Worm (Caenorhabditis elegans) whole organism, L2 larva: Measurements from ENCODE around the gene tpst-2.

Source experiments
- C34F6.9 ChIP-seq: fragments of 150-350 bp; optimal IDR thresholded peaks from 2 replicates; lab custom pipeline; 2014; ENCODE audit warnings: missing biosample characterization, missing genetic modification characterization
- F13H6.1 ChIP-seq: sonication (generic microtip); optimal IDR thresholded peaks from 2 replicates; lab custom pipeline; 2016; ENCODE audit warnings: missing genetic modification characterization, missing compliant biosample characterization
- R02D3.7 ChIP-seq: fragments of 150-350 bp; optimal IDR thresholded peaks from 2 replicates; lab custom pipeline; 2014; ENCODE audit warnings: missing biosample characterization, missing genetic modification characterization
- Y55F3AM.14 ChIP-seq: fragments of 200-800 bp; sonication (Bioruptor generic); optimal IDR thresholded peaks from 2 replicates; lab custom pipeline; 2018; ENCODE audit warnings: mild to moderate bottlenecking, missing genetic modification characterization, missing compliant biosample characterization
- ZK546.5 ChIP-seq: sonication (generic microtip); optimal IDR thresholded peaks from 2 replicates; lab custom pipeline; 2017; ENCODE audit warnings: missing biosample characterization, missing genetic modification characterization
- alr-1 ChIP-seq: fragments of 150-350 bp; optimal IDR thresholded peaks from 2 replicates; lab custom pipeline; 2014; ENCODE audit warnings: missing biosample characterization, missing genetic modification characterization
- aly-2 ChIP-seq: fragments of 150-350 bp; optimal IDR thresholded peaks from 2 replicates; lab custom pipeline; 2014; ENCODE audit warnings: missing biosample characterization, missing genetic modification characterization
- ama-1 ChIP-seq: fragments of 150-350 bp; optimal IDR thresholded peaks from 2 replicates; lab custom pipeline; 2018; ENCODE audit warnings: inconsistent platforms
- ceh-16 ChIP-seq: fragments of 150-350 bp; optimal IDR thresholded peaks from 2 replicates; lab custom pipeline; 2014; ENCODE audit warnings: missing biosample characterization, missing genetic modification characterization
- crh-2 ChIP-seq: sonication (generic microtip); optimal IDR thresholded peaks from 2 replicates; lab custom pipeline; 2017; ENCODE audit warnings: missing biosample characterization, missing genetic modification characterization
- dmd-4 ChIP-seq: sonication (generic microtip); optimal IDR thresholded peaks from 2 replicates; lab custom pipeline; 2017; ENCODE audit warnings: missing biosample characterization, missing genetic modification characterization
- egl-27 ChIP-seq: sonication (generic microtip); optimal IDR thresholded peaks from 3 replicates; lab custom pipeline; 2017; ENCODE audit warnings: missing biosample characterization, missing genetic modification reagents, missing genetic modification characterization
- elt-1 ChIP-seq: fragments of 150-350 bp; optimal IDR thresholded peaks from 2 replicates; lab custom pipeline; 2014; ENCODE audit warnings: missing biosample characterization, missing genetic modification characterization
- elt-3 ChIP-seq: sonication (generic microtip); optimal IDR thresholded peaks from 2 replicates; lab custom pipeline; 2017; ENCODE audit warnings: missing biosample characterization, missing genetic modification characterization
- fos-1 ChIP-seq: fragments of 150-350 bp; optimal IDR thresholded peaks from 2 replicates; lab custom pipeline; 2014; ENCODE audit warnings: missing biosample characterization, missing genetic modification characterization
- gmeb-1 ChIP-seq: fragments of 150-350 bp; optimal IDR thresholded peaks from 2 replicates; lab custom pipeline; 2014; ENCODE audit warnings: missing biosample characterization, missing genetic modification characterization
- lin-11 ChIP-seq: fragments of 150-350 bp; sonication (generic microtip); optimal IDR thresholded peaks from 2 replicates; lab custom pipeline; 2014; ENCODE audit warnings: missing biosample characterization, missing genetic modification characterization, inconsistent platforms, mixed read lengths
- lin-13 ChIP-seq: fragments of 150-350 bp; optimal IDR thresholded peaks from 2 replicates; lab custom pipeline; 2014; ENCODE audit warnings: missing biosample characterization, missing genetic modification reagents, missing genetic modification characterization
- lin-39 ChIP-seq: fragments of 150-350 bp; optimal IDR thresholded peaks from 2 replicates; lab custom pipeline; 2014; ENCODE audit warnings: missing biosample characterization, missing genetic modification reagents, missing genetic modification characterization
- lsy-2 ChIP-seq, 2 experiments: fragments of 150-350 bp in 1 of 2; sonication (generic microtip) in 1 of 2; optimal IDR thresholded peaks; 2 replicates each; lab custom pipeline; 2014 to 2017; ENCODE audit warnings: missing biosample characterization in 2 of 2, missing genetic modification characterization in 2 of 2
- mab-5 ChIP-seq: fragments of 150-350 bp; optimal IDR thresholded peaks from 2 replicates; lab custom pipeline; 2014; ENCODE audit warnings: missing biosample characterization, missing genetic modification characterization
- mbf-1 ChIP-seq: sonication (generic microtip); optimal IDR thresholded peaks from 2 replicates; lab custom pipeline; 2017; ENCODE audit warnings: missing biosample characterization, missing genetic modification characterization
- mdl-1 ChIP-seq, 2 experiments: fragments of 150-350 bp in 1 of 2; sonication (generic microtip) in 1 of 2; optimal IDR thresholded peaks; 2 replicates each; lab custom pipeline; 2017; ENCODE audit warnings: missing biosample characterization in 2 of 2, missing genetic modification characterization in 2 of 2
- nhr-10 ChIP-seq: sonication (generic microtip); optimal IDR thresholded peaks from 2 replicates; lab custom pipeline; 2017; ENCODE audit warnings: missing biosample characterization, missing genetic modification characterization
- nhr-11 ChIP-seq: fragments of 150-350 bp; optimal IDR thresholded peaks from 2 replicates; lab custom pipeline; 2014; ENCODE audit warnings: missing biosample characterization, missing genetic modification characterization
- nhr-12 ChIP-seq: fragments of 150-350 bp; optimal IDR thresholded peaks from 2 replicates; lab custom pipeline; 2014; ENCODE audit warnings: missing biosample characterization, missing genetic modification characterization
- nhr-129 ChIP-seq: fragments of 150-350 bp; optimal IDR thresholded peaks from 2 replicates; lab custom pipeline; 2014; ENCODE audit warnings: missing biosample characterization, missing genetic modification characterization
- nhr-21 ChIP-seq: fragments of 150-350 bp; optimal IDR thresholded peaks from 2 replicates; lab custom pipeline; 2014; ENCODE audit warnings: missing biosample characterization, missing genetic modification characterization
- nhr-23 ChIP-seq: fragments of 150-350 bp; optimal IDR thresholded peaks from 2 replicates; lab custom pipeline; 2014; ENCODE audit warnings: missing biosample characterization, missing genetic modification reagents, missing genetic modification characterization
- nhr-237 ChIP-seq: fragments of 150-350 bp; optimal IDR thresholded peaks from 2 replicates; lab custom pipeline; 2014; ENCODE audit warnings: missing biosample characterization, missing genetic modification characterization
- nhr-25 ChIP-seq: fragments of 150-350 bp; sonication (generic microtip); optimal IDR thresholded peaks from 3 replicates; lab custom pipeline; 2014; ENCODE audit warnings: missing biosample characterization, missing genetic modification characterization
- nhr-6 ChIP-seq: fragments of 150-350 bp; optimal IDR thresholded peaks from 2 replicates; lab custom pipeline; 2014; ENCODE audit warnings: missing biosample characterization, missing genetic modification characterization
- peb-1 ChIP-seq: fragments of 150-350 bp; optimal IDR thresholded peaks from 2 replicates; lab custom pipeline; 2014; ENCODE audit warnings: missing biosample characterization, missing genetic modification characterization
- sem-4 ChIP-seq: fragments of 150-350 bp; optimal IDR thresholded peaks from 2 replicates; lab custom pipeline; 2014; ENCODE audit warnings: missing biosample characterization, missing genetic modification reagents, missing genetic modification characterization
- skn-1 ChIP-seq: sonication (generic microtip); optimal IDR thresholded peaks from 2 replicates; lab custom pipeline; 2017; ENCODE audit warnings: missing biosample characterization, missing genetic modification characterization
- sma-3 ChIP-seq: sonication (generic microtip); optimal IDR thresholded peaks from 2 replicates; lab custom pipeline; 2016; ENCODE audit warnings: missing genetic modification reagents, missing genetic modification characterization, missing compliant biosample characterization
- sma-9 ChIP-seq, 2 experiments: fragments of 150-350 bp in 1 of 2; sonication (generic microtip) in 1 of 2; optimal IDR thresholded peaks; 2 replicates each; lab custom pipeline; 2014 to 2016; ENCODE audit warnings: missing genetic modification characterization in 2 of 2, mild to moderate bottlenecking in 1 of 2, missing biosample characterization in 1 of 2, missing compliant biosample characterization in 1 of 2, missing genetic modification reagents in 1 of 2, moderate library complexity in 1 of 2
- snpc-4 ChIP-seq: fragments of 150-350 bp; optimal IDR thresholded peaks from 2 replicates; lab custom pipeline; 2014; ENCODE audit warnings: missing biosample characterization, missing genetic modification characterization
- unc-39 ChIP-seq: fragments of 150-350 bp; optimal IDR thresholded peaks from 2 replicates; lab custom pipeline; 2014; ENCODE audit warnings: missing biosample characterization, missing genetic modification characterization
- unc-55 ChIP-seq: fragments of 150-350 bp; sonication (generic microtip); optimal IDR thresholded peaks from 3 replicates; lab custom pipeline; 2014; ENCODE audit warnings: missing biosample characterization, missing genetic modification reagents, missing genetic modification characterization
- unc-62 ChIP-seq: fragments of 150-350 bp; optimal IDR thresholded peaks from 2 replicates; lab custom pipeline; 2014; ENCODE audit warnings: missing biosample characterization, missing genetic modification reagents, missing genetic modification characterization
- zag-1 ChIP-seq: fragments of 150-350 bp; optimal IDR thresholded peaks from 2 replicates; lab custom pipeline; 2014; ENCODE audit warnings: missing biosample characterization, missing genetic modification characterization
- ztf-1 ChIP-seq: fragments of 200-800 bp; sonication (Bioruptor generic); conservative IDR thresholded peaks from 2 replicates; pipeline ENCODE4 v1.3.6; 2022; ENCODE audit warnings: missing genetic modification characterization, missing compliant biosample characterization
- ztf-4 ChIP-seq: fragments of 150-350 bp; optimal IDR thresholded peaks from 2 replicates; lab custom pipeline; 2014; ENCODE audit warnings: missing biosample characterization, missing genetic modification characterization

tpst-2 gene

DNA sequence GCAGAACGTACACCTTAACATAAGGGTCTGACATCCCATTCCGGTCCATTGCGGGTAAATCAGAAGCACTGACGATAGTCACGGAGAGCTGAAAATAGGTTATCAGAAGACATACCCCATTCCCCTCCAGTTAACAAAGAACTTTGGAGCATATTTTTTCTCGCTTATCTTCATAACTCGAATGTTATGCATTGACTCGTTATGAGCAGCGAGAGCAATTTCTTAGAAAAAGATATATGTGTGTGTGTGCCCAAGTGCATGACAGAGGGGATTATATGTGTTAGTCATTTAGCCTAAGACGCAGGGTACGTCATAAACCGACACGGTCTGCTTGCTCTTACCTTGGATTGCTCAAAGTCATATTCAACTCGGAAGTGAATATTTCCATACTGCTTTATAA, 18.5 kb downstream of the tpst-2 start:
- TF ChIP-seq nhr-21 (tag; lab: Kevin White, UChicago) = peak; percentile 5
- TF ChIP-seq crh-2 (tag; lab: Kevin White, UChicago) = no peak
- no peak for TF ChIP-seq elt-3 (tag; lab: Kevin White, UChicago)
- TF ChIP-seq lsy-2 (tag; optimal IDR thresholded peaks at IDR 0.05; lab: Kevin White, UChicago) = peak in 1 of 2 experiments; percentile 39
- TF ChIP-seq, all 48 proteins: peak for 2

DNA sequence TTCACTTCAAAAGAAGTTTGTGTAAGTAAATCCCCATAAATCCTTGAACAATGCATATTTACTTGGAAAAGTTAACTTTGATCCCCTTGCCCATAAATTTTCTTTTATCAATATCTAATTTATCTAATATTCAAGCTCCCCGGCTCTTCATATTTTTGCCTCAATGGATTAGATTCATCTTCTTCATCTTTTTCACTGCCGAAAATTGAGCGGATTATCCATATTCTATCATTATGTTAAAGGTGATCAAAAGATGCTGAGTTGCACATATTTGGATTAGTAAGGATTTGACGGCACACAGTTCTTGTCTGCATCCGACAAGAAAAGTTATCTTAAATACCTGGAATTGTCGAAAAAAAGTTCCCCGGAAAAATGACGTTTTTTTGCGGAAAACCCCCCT, 19.5 kb downstream of the tpst-2 start:
- TF ChIP-seq snpc-4 (tag; lab: Kevin White, UChicago) = no peak
- TF ChIP-seq nhr-11 = no peak
- TF ChIP-seq nhr-23 (tag; lab: Kevin White, UChicago) = no peak
- TF ChIP-seq R02D3.7 (tag; lab: Kevin White, UChicago) = no peak
- TF ChIP-seq sem-4 = no peak
- TF ChIP-seq gmeb-1 (tag; lab: Kevin White, UChicago) = no peak
- no peak for TF ChIP-seq skn-1
- no peak for TF ChIP-seq nhr-129 (tag; lab: Kevin White, UChicago)
- TF ChIP-seq nhr-10 (tag; lab: Kevin White, UChicago) = no peak
- no peak for TF ChIP-seq elt-1
- no peak for TF ChIP-seq nhr-12 (tag; lab: Kevin White, UChicago)
- no peak for TF ChIP-seq lin-13 (GFP tag; lab: Kevin White, UChicago)
- TF ChIP-seq elt-3 (tag; lab: Kevin White, UChicago) = no peak
- no peak for TF ChIP-seq nhr-6 (tag; lab: Kevin White, UChicago)
- no peak for TF ChIP-seq unc-62 (GFP tag; lab: Kevin White, UChicago)
- no peak for TF ChIP-seq egl-27 (tag; lab: Kevin White, UChicago)
- TF ChIP-seq F13H6.1 (tag; lab: Kevin White, UChicago) = no peak
- no peak for TF ChIP-seq lsy-2 (tag; optimal IDR thresholded peaks at IDR 0.05; lab: Kevin White, UChicago)
- TF ChIP-seq crh-2 (tag; lab: Kevin White, UChicago) = no peak
- TF ChIP-seq aly-2 (tag; lab: Kevin White, UChicago) = no peak

DNA sequence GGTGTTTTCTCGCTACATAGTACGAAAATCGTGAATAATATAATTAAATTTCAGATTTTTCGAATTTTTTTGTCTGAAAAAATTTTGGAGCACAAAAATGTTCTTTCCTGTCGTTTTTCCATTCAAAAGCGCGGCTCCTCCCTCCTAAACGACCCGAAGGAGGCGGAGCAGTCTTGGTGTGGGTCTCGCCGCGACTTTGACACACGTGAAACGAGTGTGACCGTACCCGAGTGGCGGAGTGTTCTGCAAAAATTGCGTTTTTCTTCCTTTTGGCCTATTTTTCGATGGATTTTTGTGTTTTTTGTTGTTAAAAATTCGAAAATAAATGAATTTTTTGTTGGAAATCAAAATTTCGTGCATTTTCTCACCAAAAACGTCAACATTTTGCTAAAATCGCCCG, 22.5 kb downstream of the tpst-2 start, which contains the start of gene snt-2:
Gene snt-2, minus strand, starts transcription at position 139 of the 400 bp plus-strand sequence.
- TF ChIP-seq unc-39 (tag; lab: Kevin White, UChicago) (no peak), lin-13 (GFP tag; lab: Kevin White, UChicago) (peak; percentile 75), sem-4 (no peak), fos-1 (tag; lab: Kevin White, UChicago) (peak; percentile 48), sma-9 (GFP tag; optimal IDR thresholded peaks at IDR 0.05; lab: Kevin White, UChicago) (peak; percentile 40), sma-9 (tag; optimal IDR thresholded peaks at IDR 0.05; lab: Kevin White, UChicago) (no peak), nhr-21 (tag; lab: Kevin White, UChicago) (peak; percentile 56), lin-39 (no peak), C34F6.9 (peak; percentile 72), elt-1 (no peak), dmd-4 (tag; lab: Kevin White, UChicago) (no peak), ztf-1 (GFP tag; lab: Robert Waterston, UW) (no peak), aly-2 (tag; lab: Kevin White, UChicago) (no peak), Y55F3AM.14 (GFP tag; lab: Kevin White, UChicago) (peak; percentile 36), nhr-6 (tag; lab: Kevin White, UChicago) (no peak), nhr-25 (tag; lab: Kevin White, UChicago) (peak; percentile 50), lin-11 (peak; percentile 72), sma-3 (GFP tag; lab: Kevin White, UChicago) (peak; percentile 61), nhr-10 (tag; lab: Kevin White, UChicago) (no peak), ZK546.5 (peak; percentile 36), egl-27 (tag; lab: Kevin White, UChicago) (no peak), nhr-23 (tag; lab: Kevin White, UChicago) (no peak), snpc-4 (tag; lab: Kevin White, UChicago) (peak; percentile 25), mab-5 (peak; percentile 4), zag-1 (tag; lab: Kevin White, UChicago) (no peak), lsy-2 (tag; optimal IDR thresholded peaks at IDR 0.05; lab: Kevin White, UChicago) (peak; percentile 97 to 99), nhr-129 (tag; lab: Kevin White, UChicago) (peak; percentile 71), skn-1 (no peak), crh-2 (tag; lab: Kevin White, UChicago) (peak; percentile 81), peb-1 (no peak), F13H6.1 (tag; lab: Kevin White, UChicago) (peak; percentile 45), gmeb-1 (tag; lab: Kevin White, UChicago) (peak; percentile 78), ama-1 (lab: Kevin White, UChicago) (no peak), elt-3 (tag; lab: Kevin White, UChicago) (no peak), nhr-237 (tag; lab: Kevin White, UChicago) (no peak), alr-1 (no peak), mdl-1 (tag; optimal IDR thresholded peaks at IDR 0.05; lab: Kevin White, UChicago) (peak in 1 of 2 experiments; percentile 39), ceh-16 (peak; percentile 21), nhr-11 (no peak), ztf-4 (no peak), unc-55 (peak; percentile 92), mbf-1 (tag; lab: Kevin White, UChicago) (no peak)
